Worm (Caenorhabditis elegans) whole organism, midembryonic: ENCODE results near the gene Y73B6BL.270.

Experiments used
- T22C8.4 ChIP-seq: fragments of 200-800 bp; sonication (Bioruptor generic); IDR thresholded peaks from 2 replicates; pipeline ENCODE4 v1.3.6; 2022; ENCODE audit warnings: missing genetic modification characterization, missing compliant biosample characterization
- cog-1 ChIP-seq: sonication (generic microtip); optimal IDR thresholded peaks from 2 replicates; lab custom pipeline; 2016; ENCODE audit warnings: missing genetic modification characterization, missing compliant biosample characterization
- flt-1 ChIP-seq: fragments of 200-800 bp; sonication (Bioruptor generic); IDR thresholded peaks from 2 replicates; pipeline ENCODE4 v1.3.6; 2022; ENCODE audit warnings: missing genetic modification characterization, missing compliant biosample characterization
- klf-2 ChIP-seq: fragments of 200-800 bp; sonication (Bioruptor generic); conservative IDR thresholded peaks from 2 replicates; pipeline ENCODE4 v1.3.6; 2022; ENCODE audit warnings: missing genetic modification reagents, missing genetic modification characterization, missing compliant biosample characterization
- med-1 ChIP-seq: sonication (generic microtip); optimal IDR thresholded peaks from 2 replicates; lab custom pipeline; 2017; ENCODE audit warnings: missing genetic modification characterization, mild to moderate bottlenecking, missing compliant biosample characterization, antibody characterized with exemption, missing genetic modification reagents; ENCODE audit not compliant: insufficient read depth
- ref-1 ChIP-seq: fragments of 200-800 bp; sonication (Bioruptor generic); conservative IDR thresholded peaks from 2 replicates; pipeline ENCODE4 v1.3.6; 2022; ENCODE audit warnings: missing genetic modification reagents, missing genetic modification characterization, missing compliant biosample characterization
- tab-1 ChIP-seq: fragments of 200-800 bp; sonication (Bioruptor generic); IDR thresholded peaks from 2 replicates; pipeline ENCODE4 v1.3.6; 2022; ENCODE audit warnings: missing genetic modification characterization, missing compliant biosample characterization
- ztf-23 ChIP-seq: fragments of 200-800 bp; sonication (Bioruptor generic); IDR thresholded peaks from 2 replicates; pipeline ENCODE4 v1.3.6; 2022; ENCODE audit warnings: missing genetic modification reagents, missing genetic modification characterization, missing compliant biosample characterization
- ztf-29 ChIP-seq: fragments of 200-800 bp; sonication (Bioruptor generic); IDR thresholded peaks from 2 replicates; pipeline ENCODE4 v1.3.6; 2022; ENCODE audit warnings: missing genetic modification reagents, missing genetic modification characterization, missing compliant biosample characterization

DNA sequence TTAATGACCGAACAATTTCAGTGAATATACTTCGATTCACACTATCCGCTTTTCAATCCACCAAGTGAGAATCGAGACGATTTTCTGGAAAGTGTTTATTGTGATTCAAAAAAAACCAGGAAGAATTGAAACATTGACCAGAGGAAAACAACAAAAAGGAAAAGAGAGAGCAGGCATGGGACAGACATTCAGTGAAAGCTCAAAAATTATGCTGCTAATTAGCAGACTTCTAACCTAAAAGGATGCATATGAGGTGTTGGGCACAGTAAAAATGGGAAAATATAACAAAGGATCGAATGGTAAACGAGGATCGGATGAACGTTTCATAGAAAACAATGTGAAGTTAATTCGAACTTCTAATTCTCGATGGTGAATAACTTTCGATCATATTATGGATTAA, 52.5 kb downstream of the Y73B6BL.270 start:
- no peak for TF ChIP-seq T22C8.4 (GFP tag; lab: Robert Waterston, UW)
- TF ChIP-seq cog-1 (tag; lab: Kevin White, UChicago): no peak
- TF ChIP-seq tab-1 (GFP tag; lab: Robert Waterston, UW): no peak
- TF ChIP-seq ztf-23 (GFP tag; lab: Robert Waterston, UW): no peak
- TF ChIP-seq ztf-29 (GFP tag; lab: Robert Waterston, UW): no peak
- no peak for TF ChIP-seq flt-1
- TF ChIP-seq med-1 (GFP tag; lab: Kevin White, UChicago): no peak
- TF ChIP-seq ref-1 (GFP tag; lab: Robert Waterston, UW): no peak
- TF ChIP-seq klf-2: no peak
